Worm (Caenorhabditis elegans) whole organism, young adult: ENCODE results near the gene Y41C4A.6.
A peak's percentile ranks its signal among the peaks of the same experiment; 100 is the strongest.

ENCODE experiments used
- B0035.1 ChIP-seq: sonication (generic microtip); optimal IDR thresholded peaks from 2 replicates; lab custom pipeline; 2016; ENCODE audit warnings: missing genetic modification characterization, mild to moderate bottlenecking, missing compliant biosample characterization, missing genotype, missing genetic modification reagents
- B0261.1 ChIP-seq: sonication (generic microtip); optimal IDR thresholded peaks from 2 replicates; lab custom pipeline; 2016; ENCODE audit warnings: mild to moderate bottlenecking, missing genetic modification characterization, moderate library complexity, missing compliant biosample characterization
- C06A6.2 ChIP-seq: fragments of 200-800 bp; sonication (Bioruptor generic); conservative IDR thresholded peaks from 2 replicates; pipeline ENCODE4 v1.3.6; 2022; ENCODE audit warnings: missing genetic modification characterization, missing compliant biosample characterization
- D2030.7 ChIP-seq: fragments of 200-800 bp; sonication (Bioruptor generic); IDR thresholded peaks from 2 replicates; pipeline ENCODE4 v1.3.6; 2022; ENCODE audit warnings: missing genetic modification reagents, missing genetic modification characterization, missing compliant biosample characterization
- F23B12.7 ChIP-seq: sonication (generic microtip); optimal IDR thresholded peaks from 2 replicates; lab custom pipeline; 2017; ENCODE audit warnings: missing genetic modification characterization, mild to moderate bottlenecking, missing compliant biosample characterization, antibody characterized with exemption, moderate library complexity; ENCODE audit not compliant: insufficient read depth
- F33H1.4 ChIP-seq: fragments of 200-800 bp; sonication (Bioruptor generic); IDR thresholded peaks from 2 replicates; pipeline ENCODE4 v1.3.6; 2022; ENCODE audit warnings: missing genetic modification reagents, missing genetic modification characterization, missing compliant biosample characterization
- F37B4.10 ChIP-seq: fragments of 200-800 bp; sonication (Bioruptor generic); IDR thresholded peaks from 2 replicates; pipeline ENCODE4 v1.3.6; 2022; ENCODE audit warnings: missing genetic modification characterization, missing compliant biosample characterization
- F49E8.2 ChIP-seq: sonication (generic microtip); optimal IDR thresholded peaks from 3 replicates; lab custom pipeline; 2017; ENCODE audit warnings: missing genetic modification characterization, mild to moderate bottlenecking, missing compliant biosample characterization, antibody characterized with exemption, moderate library complexity; ENCODE audit not compliant: insufficient read depth
- F52B5.7 ChIP-seq: sonication (generic microtip); optimal IDR thresholded peaks from 2 replicates; lab custom pipeline; 2016; ENCODE audit warnings: mild to moderate bottlenecking, missing genetic modification characterization, missing compliant biosample characterization
- Y95B8A.8 ChIP-seq: fragments of 200-800 bp; sonication (Bioruptor generic); IDR thresholded peaks from 2 replicates; pipeline ENCODE4 v1.3.6; 2022; ENCODE audit warnings: missing genetic modification reagents, missing genetic modification characterization, missing compliant biosample characterization
- aptf-2 ChIP-seq: fragments of 200-800 bp; sonication (Bioruptor generic); conservative IDR thresholded peaks from 2 replicates; pipeline ENCODE4 v1.3.6; 2022; ENCODE audit warnings: missing genetic modification reagents, missing genetic modification characterization, missing compliant biosample characterization
- ccch-3 ChIP-seq: fragments of 200-800 bp; sonication (Bioruptor generic); optimal IDR thresholded peaks from 2 replicates; lab custom pipeline; 2018; ENCODE audit warnings: mild to moderate bottlenecking, missing genetic modification characterization, missing compliant biosample characterization
- cebp-2 ChIP-seq: fragments of 200-800 bp; sonication (Bioruptor generic); IDR thresholded peaks from 2 replicates; pipeline ENCODE4 v1.3.6; 2022; ENCODE audit warnings: missing genetic modification characterization, missing compliant biosample characterization
- ceh-91 ChIP-seq: fragments of 200-800 bp; sonication (Bioruptor generic); IDR thresholded peaks from 2 replicates; pipeline ENCODE4 v1.3.6; 2022; ENCODE audit warnings: missing genetic modification reagents, missing genetic modification characterization, missing compliant biosample characterization
- efl-1 ChIP-seq: fragments of 150-350 bp; optimal IDR thresholded peaks from 2 replicates; lab custom pipeline; 2014; ENCODE audit warnings: missing biosample characterization, missing genetic modification reagents, missing genetic modification characterization
- egl-18 ChIP-seq: fragments of 200-800 bp; sonication (Bioruptor generic); IDR thresholded peaks from 2 replicates; pipeline ENCODE4 v1.3.6; 2022; ENCODE audit warnings: missing genetic modification reagents, missing genetic modification characterization, missing compliant biosample characterization
- egl-44 ChIP-seq: fragments of 200-800 bp; sonication (Bioruptor generic); IDR thresholded peaks from 2 replicates; pipeline ENCODE4 v1.3.6; 2022; ENCODE audit warnings: missing genetic modification reagents, missing genetic modification characterization, missing compliant biosample characterization
- egrh-3 ChIP-seq: fragments of 200-800 bp; sonication (Bioruptor generic); IDR thresholded peaks from 2 replicates; pipeline ENCODE4 v1.3.6; 2022; ENCODE audit warnings: missing genetic modification reagents, missing genetic modification characterization, missing compliant biosample characterization
- hmg-1.2 ChIP-seq: fragments of 200-800 bp; sonication (Bioruptor generic); IDR thresholded peaks from 2 replicates; pipeline ENCODE4 v1.3.6; 2022; ENCODE audit warnings: missing genetic modification reagents, missing genetic modification characterization, missing compliant biosample characterization
- let-526 ChIP-seq: fragments of 200-800 bp; sonication (Bioruptor generic); IDR thresholded peaks from 2 replicates; pipeline ENCODE4 v1.3.6; 2022; ENCODE audit warnings: missing genetic modification reagents, missing genetic modification characterization, missing compliant biosample characterization
- let-607 ChIP-seq, 2 experiments: fragments of 200-800 bp in 1 of 2; sonication (Bioruptor generic) in 1 of 2; sonication (generic microtip) in 1 of 2; optimal IDR thresholded peaks; 2 replicates each; lab custom pipeline; 2016 to 2018; ENCODE audit warnings: mild to moderate bottlenecking in 2 of 2, missing compliant biosample characterization in 2 of 2, missing genetic modification characterization in 2 of 2, moderate library complexity in 2 of 2, missing genotype in 1 of 2
- lin-26 ChIP-seq: fragments of 200-800 bp; sonication (Bioruptor generic); IDR thresholded peaks from 2 replicates; pipeline ENCODE4 v1.3.6; 2022; ENCODE audit warnings: missing genetic modification reagents, missing genetic modification characterization, missing compliant biosample characterization
- lin-35 ChIP-seq, 3 experiments: fragments of 150-350 bp in 2 of 3; sonication (generic microtip) in 1 of 3; optimal IDR thresholded peaks; 2 replicates each; lab custom pipeline; 2014 to 2018; ENCODE audit warnings: missing biosample characterization in 3 of 3, missing genetic modification characterization in 3 of 3, missing genetic modification reagents in 3 of 3
- lir-1 ChIP-seq: fragments of 200-800 bp; sonication (Bioruptor generic); conservative IDR thresholded peaks from 2 replicates; pipeline ENCODE4 v1.3.6; 2022; ENCODE audit warnings: missing genetic modification reagents, missing genetic modification characterization, missing compliant biosample characterization
- lsl-1 ChIP-seq: fragments of 200-800 bp; sonication (Bioruptor generic); optimal IDR thresholded peaks from 2 replicates; lab custom pipeline; 2018; ENCODE audit warnings: mild to moderate bottlenecking, missing genetic modification characterization, moderate library complexity, missing compliant biosample characterization
- lsy-27 ChIP-seq: sonication (generic microtip); optimal IDR thresholded peaks from 2 replicates; lab custom pipeline; 2017; ENCODE audit warnings: missing genetic modification characterization, mild to moderate bottlenecking, missing compliant biosample characterization, antibody characterized with exemption, missing genotype, borderline replicate concordance; ENCODE audit not compliant: insufficient read depth
- madf-3 ChIP-seq: fragments of 200-800 bp; sonication (Bioruptor generic); IDR thresholded peaks from 2 replicates; pipeline ENCODE4 v1.3.6; 2022; ENCODE audit warnings: missing genetic modification reagents, missing genetic modification characterization, missing compliant biosample characterization
- madf-6 ChIP-seq: fragments of 200-800 bp; sonication (Bioruptor generic); IDR thresholded peaks from 2 replicates; pipeline ENCODE4 v1.3.6; 2022; ENCODE audit warnings: missing genetic modification reagents, missing genetic modification characterization, missing compliant biosample characterization
- mcd-1 ChIP-seq: fragments of 200-800 bp; sonication (Bioruptor generic); IDR thresholded peaks from 2 replicates; pipeline ENCODE4 v1.3.6; 2022; ENCODE audit warnings: missing genetic modification reagents, missing genetic modification characterization, missing compliant biosample characterization
- nfya-2 ChIP-seq: fragments of 200-800 bp; sonication (Bioruptor generic); IDR thresholded peaks from 2 replicates; pipeline ENCODE4 v1.3.6; 2022; ENCODE audit warnings: missing genetic modification reagents, missing genetic modification characterization, missing compliant biosample characterization
- pha-4 ChIP-seq: fragments of 150-350 bp; sonication (generic microtip); optimal IDR thresholded peaks from 2 replicates; lab custom pipeline; 2014; ENCODE audit warnings: missing biosample characterization, missing genetic modification reagents, missing genetic modification characterization
- rec-8 ChIP-seq, 2 experiments: sonication (generic microtip); optimal IDR thresholded peaks; 2 replicates each; lab custom pipeline; 2016; ENCODE audit warnings: mild to moderate bottlenecking in 2 of 2, missing genetic modification characterization in 2 of 2, missing genetic modification reagents in 2 of 2, missing genotype in 2 of 2, missing biosample characterization in 1 of 2, missing compliant biosample characterization in 1 of 2, moderate library complexity in 1 of 2
- repo-1 ChIP-seq: sonication (generic microtip); optimal IDR thresholded peaks from 2 replicates; lab custom pipeline; 2017; ENCODE audit warnings: mild to moderate bottlenecking, missing genetic modification characterization, missing compliant biosample characterization
- sdz-38 ChIP-seq: sonication (generic microtip); optimal IDR thresholded peaks from 2 replicates; lab custom pipeline; 2016; ENCODE audit warnings: missing genotype, missing genetic modification characterization, missing compliant biosample characterization
- snpc-1.1 ChIP-seq: sonication (generic microtip); optimal IDR thresholded peaks from 2 replicates; lab custom pipeline; 2017; ENCODE audit warnings: missing genetic modification characterization, mild to moderate bottlenecking, missing compliant biosample characterization, antibody characterized with exemption, moderate library complexity, missing genotype, missing genetic modification reagents; ENCODE audit not compliant: insufficient read depth
- snpc-1.3 ChIP-seq: sonication (generic microtip); optimal IDR thresholded peaks from 2 replicates; lab custom pipeline; 2017; ENCODE audit warnings: missing genetic modification characterization, mild to moderate bottlenecking, missing compliant biosample characterization, antibody characterized with exemption, moderate library complexity, missing genotype, missing genetic modification reagents; ENCODE audit not compliant: insufficient read depth
- snpc-3.4 ChIP-seq: sonication (generic microtip); optimal IDR thresholded peaks from 2 replicates; lab custom pipeline; 2017; ENCODE audit warnings: missing genetic modification characterization, mild to moderate bottlenecking, missing compliant biosample characterization, antibody characterized with exemption, moderate library complexity, missing genotype, missing genetic modification reagents
- tbp1 ChIP-seq: fragments of 200-800 bp; sonication (Bioruptor generic); optimal IDR thresholded peaks from 2 replicates; lab custom pipeline; 2018; ENCODE audit warnings: mild to moderate bottlenecking, missing genetic modification characterization, missing compliant biosample characterization
- unc-130 ChIP-seq: sonication (generic microtip); optimal IDR thresholded peaks from 2 replicates; lab custom pipeline; 2016; ENCODE audit warnings: missing genetic modification reagents, missing genetic modification characterization, missing compliant biosample characterization
- unc-62 ChIP-seq: fragments of 150-350 bp; optimal IDR thresholded peaks from 2 replicates; lab custom pipeline; 2014; ENCODE audit warnings: missing biosample characterization, missing genetic modification reagents, missing genetic modification characterization
- ztf-18 ChIP-seq: sonication (generic microtip); optimal IDR thresholded peaks from 2 replicates; lab custom pipeline; 2016; ENCODE audit warnings: missing genotype, mild to moderate bottlenecking, missing genetic modification characterization, missing compliant biosample characterization
- ztf-22 ChIP-seq: fragments of 200-800 bp; sonication (Bioruptor generic); optimal IDR thresholded peaks from 2 replicates; lab custom pipeline; 2018; ENCODE audit warnings: mild to moderate bottlenecking, missing genetic modification characterization, moderate library complexity, missing compliant biosample characterization
- ztf-25 ChIP-seq: fragments of 200-800 bp; sonication (Bioruptor generic); IDR thresholded peaks from 2 replicates; pipeline ENCODE4 v1.3.6; 2022; ENCODE audit warnings: missing genetic modification reagents, missing genetic modification characterization, missing compliant biosample characterization

The Y41C4A.6 gene

ce11 chrIII:11706665-11707064 is 10.3 kb downstream of the Y41C4A.6 start, which contains the start of gene col-96:
col-96 (minus strand) TSS chrIII:11706765.
- TF ChIP-seq let-526 (no peak), aptf-2 (GFP tag; lab: Robert Waterston, UW) (no peak), snpc-1.1 (tag; lab: Kevin White, UChicago) (no peak), F49E8.2 (tag; lab: Kevin White, UChicago) (no peak), ccch-3 (GFP tag; lab: Kevin White, UChicago) (no peak), B0035.1 (tag; lab: Kevin White, UChicago) (no peak), egrh-3 (GFP tag; lab: Robert Waterston, UW) (no peak), D2030.7 (GFP tag; lab: Robert Waterston, UW) (no peak), lsy-27 (no peak), sdz-38 (tag; lab: Kevin White, UChicago) (no peak), F37B4.10 (GFP tag; lab: Robert Waterston, UW) (no peak), madf-3 (GFP tag; lab: Robert Waterston, UW) (no peak)

DNA sequence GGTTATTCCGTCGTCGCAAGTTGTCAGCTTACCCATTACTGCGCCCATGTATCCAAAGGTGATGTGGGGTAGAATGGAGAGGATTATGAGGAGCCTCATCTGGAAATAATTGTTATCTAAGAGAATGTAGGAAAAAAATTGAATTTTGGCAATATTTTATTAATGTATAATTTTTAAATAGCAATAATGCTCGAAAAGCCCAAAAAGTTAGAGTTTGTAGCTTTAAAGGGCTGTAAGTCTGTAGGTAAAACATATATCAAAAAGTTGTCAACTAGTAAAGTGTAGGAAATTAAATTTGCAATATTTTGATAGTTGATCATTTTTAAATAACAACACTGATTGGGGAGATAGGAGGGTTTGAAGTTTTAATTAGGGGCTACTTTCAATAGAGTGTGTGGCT is 12.3 kb downstream of the Y41C4A.6 start, which contains the start of gene Y41C4A.8:
Y41C4A.8 (minus strand) TSS at position 101 of the 400 bp plus-strand sequence.
- TF ChIP-seq efl-1 (GFP tag; lab: Kevin White, UChicago) (no peak), Y95B8A.8 (no peak), ztf-22 (GFP tag; lab: Kevin White, UChicago) (no peak), ztf-25 (GFP tag; lab: Robert Waterston, UW) (no peak), ceh-91 (GFP tag; lab: Robert Waterston, UW) (no peak), rec-8 (tag; optimal IDR thresholded peaks at IDR 0.05; lab: Kevin White, UChicago) (no peak), egl-44 (GFP tag; lab: Robert Waterston, UW) (no peak), sdz-38 (tag; lab: Kevin White, UChicago) (no peak), mcd-1 (GFP tag; lab: Robert Waterston, UW) (no peak)

- TF ChIP-seq tbp1 (GFP tag; lab: Kevin White, UChicago) (peak; percentile 22), F23B12.7 (peak; percentile 4), F33H1.4 (GFP tag; lab: Robert Waterston, UW) (no peak), lsy-27 (no peak), cebp-2 (GFP tag; lab: Robert Waterston, UW) (no peak), nfya-2 (GFP tag; lab: Robert Waterston, UW) (no peak), egl-44 (GFP tag; lab: Robert Waterston, UW) (no peak), lsl-1 (GFP tag; lab: Kevin White, UChicago) (peak; percentile 18), C06A6.2 (no peak), D2030.7 (GFP tag; lab: Robert Waterston, UW) (peak; percentile 42; the same call in 1 of the 2 replicates), ztf-18 (tag; lab: Kevin White, UChicago) (no peak), lir-1 (no peak), hmg-1.2 (peak; percentile 13; the same call in 1 of the 2 replicates), unc-130 (GFP tag; lab: Kevin White, UChicago) (no peak), F52B5.7 (tag; lab: Kevin White, UChicago) (no peak), repo-1 (tag; lab: Kevin White, UChicago) (no peak), lin-35 (GFP tag; optimal IDR thresholded peaks at IDR 0.05; lab: Kevin White, UChicago) (peak in 1 of 3 experiments; percentile 17), snpc-3.4 (tag; lab: Kevin White, UChicago) (peak; percentile 79), Y95B8A.8 (no peak), let-607 (tag; optimal IDR thresholded peaks at IDR 0.05; lab: Kevin White, UChicago) (no peak), unc-62 (GFP tag; lab: Kevin White, UChicago) (no peak), madf-6 (peak; percentile 58), egl-18 (GFP tag; lab: Robert Waterston, UW) (no peak), B0261.1 (tag; lab: Kevin White, UChicago) (no peak), lin-26 (no peak), snpc-1.3 (peak; percentile 40), pha-4 (tag; lab: Kevin White, UChicago) (no peak)
Observed at ce11 chrIII:11718548-11718947, 22.2 kb downstream of the Y41C4A.6 start, which contains the start of gene Y41C4A.9. Y41C4A.9 (minus strand) TSS chrIII:11718645.
